Fruit fly (Drosophila melanogaster) whole organism, embryonic: ENCODE results near the gene CG10333.

Experiments used
- Atf6 ChIP-seq: fragments of 200-800 bp; sonication (Bioruptor generic); IDR thresholded peaks from 2 replicates; pipeline ENCODE4 v1.3.6; 2022; ENCODE audit warnings: missing biosample characterization, missing genetic modification characterization
- CG11247 ChIP-seq: fragments of 200-800 bp; sonication (Bioruptor generic); IDR thresholded peaks from 2 replicates; pipeline ENCODE4 v1.3.6; 2022; ENCODE audit warnings: missing biosample characterization, missing genetic modification characterization
- CG12942 ChIP-seq: fragments of 200-800 bp; sonication (Bioruptor generic); optimal IDR thresholded peaks from 3 replicates; lab custom pipeline; 2016; ENCODE audit warnings: missing biosample characterization, missing genetic modification characterization
- CG13894 ChIP-seq: fragments of 200-800 bp; sonication (Bioruptor generic); optimal IDR thresholded peaks from 3 replicates; lab custom pipeline; 2018; ENCODE audit warnings: missing biosample characterization, mild to moderate bottlenecking, missing genetic modification characterization, moderate library complexity
- CG14441 ChIP-seq: fragments of 200-800 bp; sonication (Bioruptor generic); IDR thresholded peaks from 2 replicates; pipeline ENCODE4 v1.3.6; 2022; ENCODE audit warnings: missing biosample characterization, missing genetic modification characterization
- CG16813 ChIP-seq: fragments of 200-800 bp; sonication (Bioruptor generic); IDR thresholded peaks from 3 replicates; pipeline ENCODE4 v1.3.6; 2022; ENCODE audit warnings: missing biosample characterization, missing genetic modification characterization; ENCODE audit not compliant: partially characterized antibody
- CG17829 ChIP-seq: fragments of 200-800 bp; optimal IDR thresholded peaks from 2 replicates; lab custom pipeline; 2019; ENCODE audit warnings: missing biosample characterization, mild to moderate bottlenecking, missing genetic modification characterization, moderate library complexity
- CG18764 ChIP-seq: fragments of 200-800 bp; sonication (Bioruptor generic); optimal IDR thresholded peaks from 3 replicates; lab custom pipeline; 2016; ENCODE audit warnings: missing biosample characterization, missing genetic modification characterization
- CG2116 ChIP-seq: fragments of 200-800 bp; sonication (Bioruptor generic); optimal IDR thresholded peaks from 3 replicates; lab custom pipeline; 2018; ENCODE audit warnings: missing biosample characterization, mild to moderate bottlenecking, missing genetic modification characterization
- CG3995 ChIP-seq: fragments of 200-800 bp; sonication (Bioruptor generic); optimal IDR thresholded peaks from 3 replicates; lab custom pipeline; 2016; ENCODE audit warnings: missing biosample characterization, missing genetic modification characterization
- CG4360 ChIP-seq: fragments of 200-800 bp; sonication (Bioruptor generic); IDR thresholded peaks from 2 replicates; pipeline ENCODE4 v1.3.6; 2022; ENCODE audit warnings: missing biosample characterization, missing genetic modification characterization
- CG4424 ChIP-seq: fragments of 200-800 bp; sonication (Bioruptor generic); optimal IDR thresholded peaks from 3 replicates; lab custom pipeline; 2016; ENCODE audit warnings: missing biosample characterization, missing genetic modification characterization
- CG5245 ChIP-seq: fragments of 200-800 bp; sonication (Bioruptor generic); optimal IDR thresholded peaks from 3 replicates; lab custom pipeline; 2016; ENCODE audit warnings: missing biosample characterization, missing genetic modification characterization
- CG6654 ChIP-seq: fragments of 200-800 bp; sonication (Bioruptor generic); optimal IDR thresholded peaks from 2 replicates; lab custom pipeline; 2017; ENCODE audit warnings: missing biosample characterization, mild to moderate bottlenecking, missing genetic modification characterization
- CG6689 ChIP-seq: fragments of 200-800 bp; sonication (Bioruptor generic); IDR thresholded peaks from 2 replicates; pipeline ENCODE4 v1.3.6; 2022; ENCODE audit warnings: missing biosample characterization, missing genetic modification characterization
- CG6813 ChIP-seq: fragments of 200-800 bp; sonication (Bioruptor generic); optimal IDR thresholded peaks from 2 replicates; lab custom pipeline; 2017; ENCODE audit warnings: missing biosample characterization, missing genetic modification characterization, mild to moderate bottlenecking, moderate library complexity, missing genetic modification reagents
- CG7271 ChIP-seq: fragments of 200-800 bp; sonication (Bioruptor generic); optimal IDR thresholded peaks from 2 replicates; lab custom pipeline; 2018; ENCODE audit warnings: missing biosample characterization, mild to moderate bottlenecking, missing genetic modification characterization, moderate library complexity
- CG7928 ChIP-seq: fragments of 200-800 bp; sonication (Bioruptor generic); optimal IDR thresholded peaks from 2 replicates; lab custom pipeline; 2017; ENCODE audit warnings: missing biosample characterization, mild to moderate bottlenecking, missing genetic modification characterization
- CG8765 ChIP-seq: fragments of 200-800 bp; sonication (Bioruptor generic); IDR thresholded peaks from 2 replicates; pipeline ENCODE4 v1.3.6; 2022; ENCODE audit warnings: missing biosample characterization, missing genetic modification characterization
- CG9817 ChIP-seq: fragments of 200-800 bp; sonication (Bioruptor generic); optimal IDR thresholded peaks from 2 replicates; lab custom pipeline; 2018; ENCODE audit warnings: missing biosample characterization, mild to moderate bottlenecking, missing genetic modification characterization, moderate library complexity
- CkIIα-i1 ChIP-seq: fragments of 200-800 bp; sonication (Bioruptor generic); IDR thresholded peaks from 2 replicates; pipeline ENCODE4 v1.3.6; 2022; ENCODE audit warnings: missing biosample characterization, missing genetic modification characterization
- Dbx ChIP-seq: fragments of 200-800 bp; sonication (Bioruptor generic); IDR thresholded peaks from 3 replicates; pipeline ENCODE4 v1.3.6; 2022; ENCODE audit warnings: missing biosample characterization, missing genetic modification characterization
- Dip2 ChIP-seq: fragments of 200-800 bp; sonication (Bioruptor generic); IDR thresholded peaks from 2 replicates; pipeline ENCODE4 v1.3.6; 2022; ENCODE audit warnings: missing biosample characterization, missing genetic modification characterization
- E2f2 ChIP-seq: fragments of 200-800 bp; sonication (Bioruptor generic); IDR thresholded peaks from 2 replicates; pipeline ENCODE4 v1.3.6; 2022; ENCODE audit warnings: missing biosample characterization, missing genetic modification characterization
- HmgD ChIP-seq: fragments of 200-800 bp; sonication (Bioruptor generic); optimal IDR thresholded peaks from 3 replicates; lab custom pipeline; 2016; ENCODE audit warnings: missing biosample characterization, missing genetic modification characterization
- HmgZ ChIP-seq: fragments of 200-800 bp; sonication (Bioruptor generic); optimal IDR thresholded peaks from 2 replicates; lab custom pipeline; 2018; ENCODE audit warnings: missing biosample characterization, mild to moderate bottlenecking, missing genetic modification characterization
- Med ChIP-seq: fragments of 200-800 bp; sonication (Bioruptor generic); peaks from one replicate; lab custom pipeline; 2016; ENCODE audit warnings: missing biosample characterization, missing genetic modification characterization, mild to moderate bottlenecking, inconsistent platforms, moderate library complexity
- NC2α ChIP-seq: fragments of 200-800 bp; sonication (Bioruptor generic); optimal IDR thresholded peaks from 2 replicates; lab custom pipeline; 2016; ENCODE audit warnings: missing biosample characterization, missing genetic modification characterization
- Ssrp ChIP-seq: fragments of 200-800 bp; sonication (Bioruptor generic); optimal IDR thresholded peaks from 2 replicates; lab custom pipeline; 2018; ENCODE audit warnings: missing biosample characterization, mild to moderate bottlenecking, missing genetic modification characterization, moderate library complexity
- Xbp1 ChIP-seq: fragments of 200-800 bp; sonication (Bioruptor generic); optimal IDR thresholded peaks from 3 replicates; lab custom pipeline; 2016; ENCODE audit warnings: missing biosample characterization, mild to moderate bottlenecking, missing genetic modification characterization
- caup ChIP-seq: fragments of 200-800 bp; sonication (Bioruptor generic); optimal IDR thresholded peaks from 3 replicates; lab custom pipeline; 2017; ENCODE audit warnings: missing biosample characterization, mild to moderate bottlenecking, missing genetic modification characterization, moderate library complexity; ENCODE audit not compliant: severe bottlenecking
- chif ChIP-seq, 2 experiments: fragments of 200-800 bp; sonication (Bioruptor generic); optimal IDR thresholded peaks; 3 replicates each; lab custom pipeline; 2016; ENCODE audit warnings: missing biosample characterization in 2 of 2, missing genetic modification characterization in 2 of 2
- crc ChIP-seq: fragments of 200-800 bp; sonication (Bioruptor generic); optimal IDR thresholded peaks from 2 replicates; lab custom pipeline; 2016; ENCODE audit warnings: missing biosample characterization, missing genetic modification characterization
- emc ChIP-seq: fragments of 200-800 bp; sonication (Bioruptor generic); optimal IDR thresholded peaks from 2 replicates; lab custom pipeline; 2016; ENCODE audit warnings: missing biosample characterization, missing genetic modification characterization
- ems ChIP-seq: fragments of 200-800 bp; sonication (Bioruptor generic); optimal IDR thresholded peaks from 3 replicates; lab custom pipeline; 2016; ENCODE audit warnings: missing biosample characterization, missing genetic modification characterization
- esg ChIP-seq: fragments of 200-800 bp; sonication (Bioruptor generic); conservative IDR thresholded peaks from 2 replicates; pipeline ENCODE4 v1.3.6; 2022; ENCODE audit warnings: missing biosample characterization, missing genetic modification characterization
- gcm ChIP-seq: fragments of 200-800 bp; sonication (Bioruptor generic); optimal IDR thresholded peaks from 2 replicates; lab custom pipeline; 2019; ENCODE audit warnings: missing biosample characterization, mild to moderate bottlenecking, missing genetic modification characterization, moderate library complexity
- jing ChIP-seq: fragments of 200-800 bp; sonication (Bioruptor generic); optimal IDR thresholded peaks from 2 replicates; lab custom pipeline; 2018; ENCODE audit warnings: missing biosample characterization, mild to moderate bottlenecking, missing genetic modification characterization
- luna ChIP-seq: fragments of 200-800 bp; sonication (Bioruptor generic); optimal IDR thresholded peaks from 2 replicates; lab custom pipeline; 2016; ENCODE audit warnings: missing biosample characterization, missing genetic modification characterization
- nerfin-1 ChIP-seq: fragments of 200-800 bp; sonication (Bioruptor generic); optimal IDR thresholded peaks from 3 replicates; lab custom pipeline; 2019; ENCODE audit warnings: missing biosample characterization, mild to moderate bottlenecking, missing genetic modification characterization, moderate library complexity
- pan ChIP-seq, 4 experiments: fragments of >200 bp in 3 of 4; fragments of 200-800 bp in 1 of 4; sonication (Bioruptor generic) in 1 of 4; optimal IDR thresholded peaks in 3 of 4; IDR thresholded peaks in 1 of 4; 2 replicates each; pipeline versions ENCODE4 v1.3.6 to Lab custom; 2017 to 2022; ENCODE audit warnings: missing biosample characterization in 2 of 4, missing genetic modification characterization in 2 of 4, mixed read lengths in 1 of 4
- pita ChIP-seq: fragments of 200-800 bp; sonication (Bioruptor generic); optimal IDR thresholded peaks from 2 replicates; lab custom pipeline; 2017; ENCODE audit warnings: missing biosample characterization, mild to moderate bottlenecking, missing genetic modification characterization
- pzg ChIP-seq: fragments of 200-800 bp; sonication (Bioruptor generic); optimal IDR thresholded peaks from 3 replicates; lab custom pipeline; 2018; ENCODE audit warnings: missing biosample characterization, mild to moderate bottlenecking, missing genetic modification characterization, moderate library complexity
- schlank ChIP-seq: fragments of 200-800 bp; sonication (Bioruptor generic); optimal IDR thresholded peaks from 2 replicates; lab custom pipeline; 2018; ENCODE audit warnings: missing biosample characterization, mild to moderate bottlenecking, missing genetic modification characterization
- sd ChIP-seq: fragments of 200-800 bp; sonication (Bioruptor generic); optimal IDR thresholded peaks from 3 replicates; lab custom pipeline; 2018; ENCODE audit warnings: missing biosample characterization, mild to moderate bottlenecking, missing genetic modification characterization, moderate library complexity
- seq ChIP-seq: fragments of 200-800 bp; sonication (Bioruptor generic); IDR thresholded peaks from 2 replicates; pipeline ENCODE4 v1.3.6; 2022; ENCODE audit warnings: missing biosample characterization, missing genetic modification characterization
- tin ChIP-seq: fragments of 200-800 bp; sonication (Bioruptor generic); optimal IDR thresholded peaks from 3 replicates; lab custom pipeline; 2016; ENCODE audit warnings: missing biosample characterization, missing genetic modification characterization
- ttk ChIP-seq: fragments of 200-800 bp; sonication (Bioruptor generic); IDR thresholded peaks from 2 replicates; pipeline ENCODE4 v2.1.2; 2022; ENCODE audit warnings: missing biosample characterization, missing genetic modification characterization
- unpg ChIP-seq: fragments of 200-800 bp; sonication (Bioruptor generic); optimal IDR thresholded peaks from 3 replicates; lab custom pipeline; 2018; ENCODE audit warnings: missing biosample characterization, mild to moderate bottlenecking, missing genetic modification characterization, moderate library complexity
- zfh2 ChIP-seq: fragments of 200-800 bp; sonication (Bioruptor generic); optimal IDR thresholded peaks from 2 replicates; lab custom pipeline; 2016; ENCODE audit warnings: missing biosample characterization, missing genetic modification characterization

Gene CG10333

DNA sequence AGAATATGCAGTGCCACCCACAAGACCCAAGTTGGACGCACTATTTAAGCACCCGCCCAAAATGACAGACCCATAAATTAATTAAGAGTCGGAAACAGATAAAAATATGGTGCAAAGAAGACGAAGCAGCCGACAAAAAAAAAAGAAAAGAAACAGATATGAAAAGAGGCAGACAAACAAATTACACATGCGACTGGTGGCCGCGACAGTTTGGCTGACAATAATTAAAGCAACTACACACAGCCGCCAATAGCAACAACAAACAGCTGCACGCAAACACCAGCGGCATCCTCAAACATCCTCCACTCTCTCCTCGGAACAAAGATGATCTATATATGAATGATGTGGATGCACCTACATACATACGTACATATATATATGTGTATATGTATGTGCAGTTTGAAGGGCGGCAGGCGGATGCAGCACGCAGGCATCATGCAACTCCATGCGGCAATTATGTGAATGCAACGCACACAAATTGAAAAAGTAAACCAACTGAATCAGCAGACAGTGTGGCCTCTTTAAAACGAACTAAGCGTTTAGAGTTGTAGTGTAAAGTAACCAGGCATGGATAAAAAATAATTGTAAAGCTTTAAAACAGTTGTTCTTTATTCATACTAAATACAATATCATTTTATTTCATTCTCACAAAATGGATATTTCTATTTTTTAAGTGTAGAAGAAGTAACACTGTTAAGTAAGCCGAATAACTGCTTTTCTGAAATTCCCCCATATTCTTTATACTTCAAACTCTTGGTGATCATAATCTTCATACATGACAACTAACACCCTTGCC is 41.4 kb downstream of the CG10333 start (continued):
- TF ChIP-seq CG4424 (GFP tag; lab: Kevin White, UChicago) (no peak), HmgD (GFP tag; lab: Kevin White, UChicago) (no peak), gcm (peak; percentile 50), CG7271 (tag; lab: Kevin White, UChicago) (no peak), CG6654 (no peak), pan (optimal IDR thresholded peaks at IDR 0.05; lab: Kevin White, UChicago) (no peak), pan (GFP tag; optimal IDR thresholded peaks at IDR 0.05 in 1 of 2, IDR thresholded peaks at IDR 0.05 in 1 of 2) (no peak), schlank (tag; lab: Kevin White, UChicago) (no peak), Dip2 (no peak), emc (GFP tag; lab: Kevin White, UChicago) (no peak), CG12942 (GFP tag; lab: Kevin White, UChicago) (no peak), NC2α (GFP tag; lab: Kevin White, UChicago) (no peak), sd (no peak), tin (GFP tag; lab: Kevin White, UChicago) (no peak), CG17829 (no peak), jing (GFP tag; lab: Kevin White, UChicago) (no peak), CG8765 (no peak), Atf6 (no peak), Med (peak; percentile 44), unpg (GFP tag; lab: Kevin White, UChicago) (peak; percentile 56), CkIIα-i1 (GFP tag; lab: Robert Waterston, UW) (no peak), CG2116 (GFP tag; lab: Kevin White, UChicago) (no peak), pzg (GFP tag; lab: Kevin White, UChicago) (no peak), chif (GFP tag; optimal IDR thresholded peaks at IDR 0.05; lab: Kevin White, UChicago) (peak in 1 of 2 experiments; percentile 40), crc (GFP tag; lab: Kevin White, UChicago) (no peak), CG6813 (GFP tag; lab: Kevin White, UChicago) (no peak), CG13894 (no peak), pita (no peak), HmgZ (tag; lab: Kevin White, UChicago) (no peak), CG18764 (GFP tag; lab: Kevin White, UChicago) (no peak), CG9817 (tag; lab: Kevin White, UChicago) (no peak), zfh2 (GFP tag; lab: Kevin White, UChicago) (no peak), Dbx (no peak), seq (GFP tag; lab: Robert Waterston, UW) (no peak), CG3995 (GFP tag; lab: Kevin White, UChicago) (no peak), ems (GFP tag; lab: Kevin White, UChicago) (no peak), CG16813 (no peak), Ssrp (peak; percentile 62), CG4360 (no peak), esg (GFP tag; lab: Robert Waterston, UW) (peak; percentile 35; the same call in 1 of the 2 replicates), nerfin-1 (tag; lab: Kevin White, UChicago) (no peak), CG6689 (GFP tag; lab: Robert Waterston, UW) (no peak), Xbp1 (GFP tag; lab: Kevin White, UChicago) (peak; percentile 18), E2f2 (GFP tag; lab: Robert Waterston, UW) (no peak), luna (GFP tag; lab: Kevin White, UChicago) (no peak), CG11247 (no peak), ttk (no peak), caup (GFP tag; lab: Kevin White, UChicago) (no peak), CG5245 (no peak), CG7928 (no peak), CG14441 (GFP tag; lab: Robert Waterston, UW) (no peak)
